Worm (Caenorhabditis elegans) whole organism, L1 larva: ENCODE measurements around the gene cid-1.

Experiments used
- Y116A8C.19 ChIP-seq: sonication (generic microtip); optimal IDR thresholded peaks from 2 replicates; lab custom pipeline; 2016; ENCODE audit warnings: missing compliant biosample characterization, missing genetic modification characterization, borderline replicate concordance
- aha-1 ChIP-seq: fragments of 150-350 bp; optimal IDR thresholded peaks from 2 replicates; lab custom pipeline; 2014; ENCODE audit warnings: missing biosample characterization, missing genetic modification characterization
- alr-1 ChIP-seq: fragments of 200-800 bp; sonication (Bioruptor generic); optimal IDR thresholded peaks from 2 replicates; lab custom pipeline; 2018; ENCODE audit warnings: borderline replicate concordance, mild to moderate bottlenecking, missing genetic modification characterization, missing compliant biosample characterization
- aly-2 ChIP-seq: fragments of 150-350 bp; optimal IDR thresholded peaks from 2 replicates; lab custom pipeline; 2014; ENCODE audit warnings: missing biosample characterization, missing genetic modification characterization
- blmp-1 ChIP-seq: fragments of 150-350 bp; optimal IDR thresholded peaks from 2 replicates; lab custom pipeline; 2014; ENCODE audit warnings: missing biosample characterization, missing genetic modification characterization
- ceh-82 ChIP-seq, 3 experiments: fragments of 150-350 bp in 1 of 3; sonication (generic microtip) in 2 of 3; optimal IDR thresholded peaks; 2 replicates each; lab custom pipeline; 2014 to 2017; ENCODE audit warnings: missing biosample characterization in 3 of 3, missing genetic modification characterization in 3 of 3
- ceh-88 ChIP-seq: fragments of 200-800 bp; sonication (Bioruptor generic); IDR thresholded peaks from 2 replicates; pipeline ENCODE4 v1.3.6; 2022; ENCODE audit warnings: missing genetic modification characterization, missing compliant biosample characterization
- ceh-90 ChIP-seq: sonication (generic microtip); optimal IDR thresholded peaks from 2 replicates; lab custom pipeline; 2016; ENCODE audit warnings: missing genetic modification characterization, missing compliant biosample characterization
- dsc-1 ChIP-seq: sonication (generic microtip); optimal IDR thresholded peaks from 2 replicates; lab custom pipeline; 2016; ENCODE audit warnings: mild to moderate bottlenecking, missing genetic modification characterization, missing compliant biosample characterization
- efl-1 ChIP-seq, 4 experiments: fragments of 150-350 bp; optimal IDR thresholded peaks in 3 of 4; peaks in 1 of 4; 1 replicate in 1 of 4; 2 replicates in 3 of 4; lab custom pipeline; 2014; ENCODE audit warnings: missing biosample characterization in 2 of 4, missing genetic modification characterization in 2 of 4, missing genetic modification reagents in 2 of 4
- elt-3 ChIP-seq, 6 experiments: fragments of 150-350 bp in 1 of 6; sonication (generic microtip); optimal IDR thresholded peaks; 2 replicates each; lab custom pipeline; 2017 to 2018; ENCODE audit warnings: missing biosample characterization in 6 of 6, missing genetic modification characterization in 6 of 6, inconsistent platforms in 1 of 6
- fkh-10 ChIP-seq: sonication (generic microtip); optimal IDR thresholded peaks from 2 replicates; lab custom pipeline; 2017; ENCODE audit warnings: missing biosample characterization, missing genetic modification reagents, missing genetic modification characterization
- fkh-8 ChIP-seq: sonication (generic microtip); optimal IDR thresholded peaks from 2 replicates; lab custom pipeline; 2016; ENCODE audit warnings: mild to moderate bottlenecking, missing genetic modification characterization, missing compliant biosample characterization
- fos-1 ChIP-seq: fragments of 150-350 bp; optimal IDR thresholded peaks from 2 replicates; lab custom pipeline; 2014; ENCODE audit warnings: missing biosample characterization, missing genetic modification characterization
- grh-1 ChIP-seq: fragments of 200-800 bp; sonication (Bioruptor generic); IDR thresholded peaks from 2 replicates; pipeline ENCODE4 v1.3.6; 2022; ENCODE audit warnings: missing genetic modification reagents, missing genetic modification characterization, missing compliant biosample characterization
- hpl-2 ChIP-seq: fragments of 150-350 bp; optimal IDR thresholded peaks from 2 replicates; lab custom pipeline; 2014; ENCODE audit warnings: missing biosample characterization, missing genetic modification reagents, missing genetic modification characterization
- lin-14 ChIP-seq: fragments of 200-800 bp; sonication (Bioruptor generic); optimal IDR thresholded peaks from 2 replicates; lab custom pipeline; 2018; ENCODE audit warnings: mild to moderate bottlenecking, missing genetic modification characterization, moderate library complexity, missing compliant biosample characterization
- lin-35 ChIP-seq, 2 experiments: fragments of 150-350 bp; optimal IDR thresholded peaks; 2 replicates each; lab custom pipeline; 2014; ENCODE audit warnings: missing biosample characterization in 2 of 2, missing genetic modification characterization in 2 of 2, missing genetic modification reagents in 2 of 2
- lir-3 ChIP-seq: sonication (generic microtip); optimal IDR thresholded peaks from 2 replicates; lab custom pipeline; 2016; ENCODE audit warnings: mild to moderate bottlenecking, missing genetic modification characterization, moderate library complexity, missing compliant biosample characterization; ENCODE audit not compliant: poor library complexity
- lsy-2 ChIP-seq, 2 experiments: fragments of 150-350 bp; optimal IDR thresholded peaks; 2 replicates each; lab custom pipeline; 2014; ENCODE audit warnings: missing biosample characterization in 2 of 2, missing genetic modification characterization in 2 of 2
- mdl-1 ChIP-seq, 2 experiments: fragments of 150-350 bp; optimal IDR thresholded peaks; 2 replicates each; lab custom pipeline; 2014 to 2017; ENCODE audit warnings: missing biosample characterization in 2 of 2, missing genetic modification characterization in 2 of 2, inconsistent platforms in 1 of 2
- mef-2 ChIP-seq: fragments of 150-350 bp; optimal IDR thresholded peaks from 2 replicates; lab custom pipeline; 2014; ENCODE audit warnings: missing biosample characterization, missing genetic modification characterization
- mep-1 ChIP-seq: fragments of 150-350 bp; optimal IDR thresholded peaks from 2 replicates; lab custom pipeline; 2014; ENCODE audit warnings: missing biosample characterization, missing genetic modification characterization
- nhr-19 ChIP-seq: fragments of 200-800 bp; sonication (Bioruptor generic); conservative IDR thresholded peaks from 2 replicates; pipeline ENCODE4 v1.3.6; 2022; ENCODE audit warnings: missing genetic modification characterization, missing compliant biosample characterization
- nhr-71 ChIP-seq: sonication (generic microtip); optimal IDR thresholded peaks from 2 replicates; lab custom pipeline; 2016; ENCODE audit warnings: mild to moderate bottlenecking, missing genetic modification characterization, moderate library complexity, missing compliant biosample characterization
- nhr-76 ChIP-seq: sonication (generic microtip); optimal IDR thresholded peaks from 2 replicates; lab custom pipeline; 2017; ENCODE audit warnings: missing biosample characterization, missing genetic modification characterization
- nhr-77 ChIP-seq: fragments of 150-350 bp; optimal IDR thresholded peaks from 2 replicates; lab custom pipeline; 2014; ENCODE audit warnings: missing biosample characterization, missing genetic modification characterization
- nhr-85 ChIP-seq: sonication (generic microtip); peaks from one replicate; lab custom pipeline; 2016; ENCODE audit warnings: missing genetic modification characterization, inconsistent platforms, missing compliant biosample characterization
- pag-3 ChIP-seq: sonication (generic microtip); optimal IDR thresholded peaks from 2 replicates; lab custom pipeline; 2017; ENCODE audit warnings: missing genetic modification characterization, mild to moderate bottlenecking, missing compliant biosample characterization, antibody characterized with exemption, borderline replicate concordance; ENCODE audit not compliant: insufficient read depth
- rnt-1 ChIP-seq: sonication (generic microtip); optimal IDR thresholded peaks from 2 replicates; lab custom pipeline; 2016; ENCODE audit warnings: mild to moderate bottlenecking, missing genetic modification characterization, moderate library complexity, missing compliant biosample characterization
- skn-1 ChIP-seq: fragments of 150-350 bp; optimal IDR thresholded peaks from 2 replicates; lab custom pipeline; 2014; ENCODE audit warnings: missing biosample characterization, missing genetic modification characterization
- snpc-4 ChIP-seq: fragments of 150-350 bp; optimal IDR thresholded peaks from 2 replicates; lab custom pipeline; 2014; ENCODE audit warnings: missing biosample characterization, missing genetic modification characterization
- snu-23 ChIP-seq: sonication (generic microtip); optimal IDR thresholded peaks from 2 replicates; lab custom pipeline; 2016; ENCODE audit warnings: missing genetic modification characterization, missing compliant biosample characterization
- sox-4 ChIP-seq: sonication (generic microtip); optimal IDR thresholded peaks from 2 replicates; lab custom pipeline; 2016; ENCODE audit warnings: missing genetic modification characterization, missing compliant biosample characterization
- tbx-2 ChIP-seq: sonication (generic microtip); optimal IDR thresholded peaks from 2 replicates; lab custom pipeline; 2016; ENCODE audit warnings: missing genetic modification characterization, missing compliant biosample characterization
- tlp-1 ChIP-seq: fragments of 150-350 bp; optimal IDR thresholded peaks from 2 replicates; lab custom pipeline; 2014; ENCODE audit warnings: missing biosample characterization, missing genetic modification characterization
- unc-98 ChIP-seq: fragments of 200-800 bp; sonication (Bioruptor generic); IDR thresholded peaks from 2 replicates; pipeline ENCODE4 v1.3.6; 2022; ENCODE audit warnings: missing genetic modification characterization, missing compliant biosample characterization
- vab-15 ChIP-seq: sonication (generic microtip); optimal IDR thresholded peaks from 2 replicates; lab custom pipeline; 2017; ENCODE audit warnings: missing genotype, mild to moderate bottlenecking, missing genetic modification characterization, missing compliant biosample characterization
- xbp-1 ChIP-seq: sonication (generic microtip); optimal IDR thresholded peaks from 2 replicates; lab custom pipeline; 2016; ENCODE audit warnings: missing genetic modification characterization, missing compliant biosample characterization
- zag-1 ChIP-seq: fragments of 150-350 bp; optimal IDR thresholded peaks from 2 replicates; lab custom pipeline; 2014; ENCODE audit warnings: missing biosample characterization, missing genetic modification characterization

cid-1 gene

DNA sequence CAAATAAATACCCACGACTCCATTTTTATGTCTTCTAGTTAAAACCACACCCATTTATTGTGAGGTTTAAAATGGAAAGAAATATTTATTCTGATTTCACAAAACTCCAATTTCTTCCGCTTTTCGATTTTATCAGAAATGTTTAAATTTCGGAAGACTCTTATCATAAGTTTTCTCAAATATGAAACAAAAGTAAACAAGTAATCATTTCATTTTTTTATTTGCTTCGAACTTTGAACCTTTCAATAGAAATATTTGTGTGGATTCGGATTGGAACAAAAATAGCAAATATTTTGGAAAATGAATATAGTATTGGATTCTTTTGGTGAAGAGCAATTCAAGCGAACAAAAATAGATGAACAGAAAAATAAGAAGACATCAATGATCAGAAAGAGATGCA is 48.1 kb downstream of the cid-1 start (continued):
- TF ChIP-seq alr-1: no peak

DNA sequence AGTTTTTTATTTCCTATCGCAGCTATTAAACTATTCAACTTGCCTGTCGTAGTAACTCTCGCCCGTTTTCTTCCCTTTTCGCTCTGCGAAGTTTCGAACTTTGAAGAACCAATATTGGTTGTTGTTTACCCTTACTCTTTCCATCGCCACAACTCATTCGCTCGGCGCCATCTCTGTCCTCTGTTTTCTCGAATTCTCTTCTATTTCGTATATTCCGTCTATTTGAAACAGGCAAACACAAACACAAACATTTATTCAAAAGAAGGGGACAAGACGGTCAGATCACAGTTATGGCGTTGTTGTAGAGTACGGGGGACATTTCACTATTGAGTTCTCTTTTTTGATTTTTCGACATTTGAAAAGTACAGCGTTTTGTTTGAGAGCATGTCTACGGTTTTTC is 49.1 kb downstream of the cid-1 start:
- TF ChIP-seq nhr-71 (tag; lab: Kevin White, UChicago) (peak; percentile 8), zag-1 (tag; lab: Kevin White, UChicago) (no peak), unc-98 (GFP tag; lab: Robert Waterston, UW) (no peak), fkh-10 (no peak), dsc-1 (no peak), lir-3 (tag; lab: Kevin White, UChicago) (no peak), nhr-76 (no peak), nhr-77 (tag; lab: Kevin White, UChicago) (peak; percentile 12), mef-2 (tag; lab: Kevin White, UChicago) (no peak), mep-1 (tag; lab: Kevin White, UChicago) (peak; percentile 35), efl-1 (optimal IDR thresholded peaks at IDR 0.05; lab: Kevin White, UChicago) (no peak), efl-1 (GFP tag; optimal IDR thresholded peaks at IDR 0.05 in 1 of 2; lab: Kevin White, UChicago) (peak in 1 of 2 experiments; percentile 67), grh-1 (GFP tag; lab: Robert Waterston, UW) (no peak), hpl-2 (GFP tag; lab: Kevin White, UChicago) (no peak), sox-4 (no peak), lin-14 (GFP tag; lab: Kevin White, UChicago) (peak; percentile 60), tbx-2 (tag; lab: Kevin White, UChicago) (no peak), vab-15 (tag; lab: Kevin White, UChicago) (no peak)

DNA sequence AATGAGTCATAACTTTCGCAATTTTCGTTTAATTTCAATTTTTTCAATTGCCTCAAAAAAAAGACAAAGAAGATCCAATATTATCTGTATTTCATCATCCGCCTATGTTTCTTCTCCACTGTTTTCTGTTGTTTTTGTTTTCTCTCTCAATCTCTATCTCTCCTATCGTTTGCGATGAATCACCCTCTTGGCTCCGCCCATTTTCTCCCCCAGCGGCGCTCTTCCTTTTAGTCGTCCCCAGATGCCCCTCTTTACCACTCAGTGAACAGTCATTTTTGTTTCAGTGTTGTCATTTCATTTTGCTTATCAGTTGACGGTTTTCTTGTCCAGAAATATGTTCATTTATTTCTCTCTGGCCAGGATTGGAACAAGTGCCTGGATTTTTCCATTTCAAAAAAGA is 51.2 kb downstream of the cid-1 start:
- TF ChIP-seq ceh-90 (tag; lab: Kevin White, UChicago): no peak
- TF ChIP-seq lin-14 (GFP tag; lab: Kevin White, UChicago): peak; percentile 37
- peak in 1 of 3 experiments; percentile 27 for TF ChIP-seq ceh-82 (tag; optimal IDR thresholded peaks at IDR 0.05; lab: Kevin White, UChicago)
- TF ChIP-seq rnt-1 (tag; lab: Kevin White, UChicago): no peak
- peak; percentile 6 for TF ChIP-seq snu-23 (GFP tag; lab: Kevin White, UChicago)
- TF ChIP-seq aha-1 (tag; lab: Kevin White, UChicago): no peak
- peak; percentile 81 for TF ChIP-seq fos-1 (tag; lab: Kevin White, UChicago)
- peak; percentile 35 for TF ChIP-seq blmp-1 (tag; lab: Kevin White, UChicago)
- TF ChIP-seq skn-1 (tag; lab: Kevin White, UChicago): peak; percentile 11

DNA sequence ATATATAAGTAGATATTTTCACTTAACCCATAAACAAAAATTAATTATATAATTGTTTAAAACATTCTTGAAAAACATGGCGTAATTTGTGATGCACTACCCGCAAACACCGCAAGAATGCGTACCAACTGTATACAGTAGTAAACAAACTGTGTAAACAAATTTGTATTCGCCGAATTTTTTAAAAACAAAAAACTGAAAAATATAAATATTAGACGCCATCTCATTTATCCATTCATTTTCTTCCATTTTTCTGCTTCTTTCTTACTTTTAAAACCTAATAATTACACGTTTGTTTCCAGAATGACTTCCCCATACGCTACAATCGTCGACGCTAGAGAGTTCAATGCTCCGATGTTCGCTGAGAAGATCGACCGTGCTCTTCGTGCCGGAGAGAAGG is 51.6 kb downstream of the cid-1 start, which contains the start of gene nex-1:
TSS of gene nex-1 (plus strand) at position 301 of the 400 bp plus-strand sequence.
- TF ChIP-seq fkh-8 (tag; lab: Kevin White, UChicago) (no peak), nhr-85 (peak; percentile 50), lsy-2 (tag; optimal IDR thresholded peaks at IDR 0.05; lab: Kevin White, UChicago) (peak in 1 of 2 experiments; percentile 7)

DNA sequence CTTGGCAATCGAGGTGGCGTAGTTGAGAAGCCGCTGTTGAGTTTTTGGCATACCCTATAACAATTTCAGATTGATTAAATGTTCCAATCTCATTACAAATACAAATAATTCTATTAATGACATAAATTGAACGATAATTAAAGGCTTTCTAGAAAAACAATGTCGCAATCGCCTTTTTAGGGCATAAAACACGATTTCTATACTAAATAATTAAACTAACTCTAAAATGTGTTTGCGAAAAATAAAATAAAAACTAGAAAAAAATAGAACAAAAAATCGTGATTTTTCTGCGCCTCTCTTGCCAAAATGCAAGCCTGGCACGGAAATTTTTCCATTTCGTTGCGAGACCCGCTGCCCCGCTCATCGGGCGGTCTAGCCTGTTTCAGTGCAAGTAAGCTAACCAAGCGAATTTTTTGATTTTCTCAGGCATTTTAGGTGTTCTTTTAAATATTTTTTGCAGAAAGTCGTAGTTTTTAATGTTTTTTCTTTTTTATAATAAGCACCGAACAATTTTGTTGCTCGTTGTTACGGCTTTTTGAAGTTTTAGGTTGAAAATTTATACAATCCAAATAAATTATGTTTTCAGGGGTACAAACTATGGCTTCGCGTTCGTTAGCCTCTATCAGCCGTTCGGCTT is 54.2 kb downstream of the cid-1 start, which contains the start of the genes C34E10.12, C34E10.10 and atp-2:
TSS of gene C34E10.12 (minus strand) at position 51 of the 637 bp plus-strand sequence.
TSS of gene C34E10.10 (minus strand) at position 54 of the 637 bp plus-strand sequence.
TSS of gene atp-2 (plus strand) at position 587 of the 637 bp plus-strand sequence.
- TF ChIP-seq grh-1 (GFP tag; lab: Robert Waterston, UW) (peak; percentile 52; the same call in 1 of the 2 replicates), snu-23 (GFP tag; lab: Kevin White, UChicago) (peak; percentile 95), nhr-77 (tag; lab: Kevin White, UChicago) (peak; percentile 82), ceh-88 (peak; percentile 48), fkh-8 (tag; lab: Kevin White, UChicago) (peak; percentile 85), xbp-1 (peak; percentile 88), unc-98 (GFP tag; lab: Robert Waterston, UW) (no peak), fkh-10 (peak; percentile 60), rnt-1 (tag; lab: Kevin White, UChicago) (peak; percentile 90), snpc-4 (peak; percentile 46), pag-3 (tag; lab: Kevin White, UChicago) (no peak), hpl-2 (GFP tag; lab: Kevin White, UChicago) (peak; percentile 81), tlp-1 (tag; lab: Kevin White, UChicago) (no peak), alr-1 (no peak), efl-1 (optimal IDR thresholded peaks at IDR 0.05; lab: Kevin White, UChicago) (peak; percentile 86 to 88), efl-1 (GFP tag; optimal IDR thresholded peaks at IDR 0.05 in 1 of 2; lab: Kevin White, UChicago) (peak; percentile 79 to 97), nhr-19 (GFP tag; lab: Robert Waterston, UW) (peak; percentile 87), lir-3 (tag; lab: Kevin White, UChicago) (peak; percentile 80), lin-35 (GFP tag; optimal IDR thresholded peaks at IDR 0.05; lab: Kevin White, UChicago) (peak; percentile 86 to 90), elt-3 (tag; optimal IDR thresholded peaks at IDR 0.05; lab: Kevin White, UChicago) (peak in 3 of 6 experiments; percentile 44 to 89 (median 77)), ceh-90 (tag; lab: Kevin White, UChicago) (peak; percentile 31), blmp-1 (tag; lab: Kevin White, UChicago) (peak; percentile 59), zag-1 (tag; lab: Kevin White, UChicago) (no peak), mdl-1 (tag; optimal IDR thresholded peaks at IDR 0.05; lab: Kevin White, UChicago) (peak in 1 of 2 experiments; percentile 66), vab-15 (tag; lab: Kevin White, UChicago) (no peak), nhr-85 (peak; percentile 93), Y116A8C.19 (no peak), aly-2 (peak; percentile 70)
